Worm (Caenorhabditis elegans) whole organism, dauer: Measurements from ENCODE around the gene sma-4.

ENCODE experiments used
- unc-62 ChIP-seq: sonication (generic microtip); optimal IDR thresholded peaks from 2 replicates; lab custom pipeline; 2017; ENCODE audit warnings: missing biosample characterization, missing genetic modification reagents, missing genetic modification characterization

sma-4 gene

DNA sequence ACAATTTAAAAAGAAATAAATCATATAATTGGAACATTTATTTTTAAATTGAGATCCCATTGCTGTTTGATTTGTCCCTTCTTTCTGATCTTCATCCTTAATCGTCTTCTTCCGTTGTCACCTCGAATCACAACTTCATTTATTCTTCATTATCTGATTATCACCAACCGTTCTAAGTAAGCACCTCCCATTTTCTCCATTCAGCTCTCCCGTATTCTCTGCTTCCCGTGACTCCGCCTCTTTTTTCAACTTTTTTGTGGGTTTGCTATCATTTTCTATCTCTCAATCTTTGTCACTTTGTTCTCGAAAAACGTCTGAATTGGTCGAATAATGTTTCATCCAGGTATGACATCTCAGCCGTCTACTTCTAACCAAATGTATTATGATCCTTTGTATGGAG lies at the start of gene sma-4:
sma-4 (plus strand) TSS at position 301 of the 400 bp plus-strand sequence.
- TF ChIP-seq unc-62, result no peak

DNA sequence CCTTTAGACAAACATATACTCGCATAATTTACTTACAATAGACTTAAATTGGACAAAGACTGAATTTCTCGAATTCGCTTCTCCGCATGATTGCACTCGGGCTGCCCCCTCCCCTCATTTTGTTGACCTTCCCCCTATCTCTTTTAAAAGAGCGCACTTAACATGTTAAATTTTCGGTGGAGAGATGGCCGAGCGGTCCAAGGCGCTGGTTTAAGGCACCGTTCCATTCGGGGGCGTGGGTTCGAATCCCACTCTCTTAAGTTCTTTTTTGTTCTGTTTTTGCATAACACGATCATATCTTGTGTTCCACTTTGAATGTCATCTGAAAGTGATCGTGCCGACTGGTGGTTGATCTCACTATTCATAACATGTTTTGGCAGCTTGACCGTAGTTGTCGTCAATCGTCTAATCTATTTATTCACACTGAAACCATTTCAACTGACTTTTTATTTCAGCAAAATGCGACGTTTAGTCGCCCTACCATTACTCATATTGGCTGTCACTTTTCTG lies 46.3 kb upstream of the sma-4 start, which contains the start of gene cutl-23:
cutl-23 (plus strand) TSS at position 460 of the 510 bp plus-strand sequence.
- TF ChIP-seq unc-62, result no peak

DNA sequence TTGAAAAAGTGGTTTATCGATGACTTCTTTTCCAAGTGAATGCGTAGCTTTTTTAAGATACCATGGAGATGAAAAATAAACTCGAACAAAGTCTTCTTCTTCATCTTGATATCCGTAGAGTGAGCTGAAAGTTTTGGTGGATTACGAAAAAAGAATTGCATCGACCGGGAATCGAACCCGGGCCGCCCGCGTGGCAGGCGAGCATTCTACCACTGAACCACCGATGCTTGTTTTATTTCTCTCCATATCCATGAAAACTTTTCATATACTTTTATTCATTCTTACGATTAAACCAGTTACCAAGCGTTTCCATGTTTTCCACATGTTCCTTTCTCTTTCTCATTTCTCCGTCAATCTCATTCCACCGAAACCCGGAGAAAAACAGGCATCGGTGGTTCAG lies 34.0 kb upstream of the sma-4 start:
- no peak for TF ChIP-seq unc-62

DNA sequence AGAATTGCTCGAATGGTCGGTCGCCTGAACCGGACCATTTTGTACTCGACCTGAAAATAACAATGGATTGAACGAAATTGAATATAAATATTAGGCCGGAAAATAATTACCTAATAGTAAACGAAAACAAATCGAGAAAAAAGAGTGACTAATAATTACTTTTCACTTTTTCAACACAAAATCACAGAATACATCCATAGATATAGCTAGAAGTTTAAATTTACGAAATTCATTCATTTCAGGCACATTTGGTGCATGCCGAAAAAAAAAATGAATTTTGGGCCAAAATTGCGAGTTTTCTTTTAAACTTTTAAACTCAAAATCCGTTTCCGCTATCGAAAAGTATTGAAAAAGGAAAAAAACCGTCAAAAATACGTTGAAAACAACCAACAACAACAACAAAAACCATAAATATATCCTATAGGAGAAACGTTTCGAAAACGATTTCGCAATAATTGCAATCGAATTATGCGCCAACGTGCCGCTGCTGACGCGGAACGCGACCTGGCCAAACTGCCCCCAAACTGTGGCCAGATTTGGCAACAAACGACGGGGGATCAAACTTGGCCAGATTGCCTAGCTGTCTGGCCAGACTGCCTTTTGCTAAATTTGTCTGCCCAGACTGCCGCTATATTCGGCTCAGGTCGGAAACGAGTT lies 30.6 kb upstream of the sma-4 start, which contains the start of gene Y37B11A.3:
Y37B11A.3 (minus strand) TSS at position 51 of the 657 bp plus-strand sequence.
- no peak for TF ChIP-seq unc-62

DNA sequence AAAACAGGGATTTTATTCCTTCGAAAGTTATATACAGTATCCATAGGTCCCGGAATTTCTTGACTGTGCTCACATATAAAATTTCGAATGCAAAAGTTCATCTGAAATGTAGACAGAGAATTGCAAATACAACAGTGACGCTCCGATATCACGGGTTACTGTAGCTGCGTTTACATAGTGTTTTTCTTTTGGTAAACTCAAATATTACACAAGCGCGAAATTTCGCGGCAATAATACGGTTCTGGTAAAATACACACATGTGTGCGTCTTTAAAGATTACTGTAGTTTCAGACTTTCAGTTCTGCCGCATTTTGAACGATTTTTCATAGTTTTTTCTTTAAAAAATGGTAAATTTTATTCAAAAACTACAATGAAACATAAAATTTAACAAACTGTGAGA lies 25.5 kb upstream of the sma-4 start, which contains the start of gene rev-3:
rev-3 (minus strand) TSS at position 101 of the 400 bp plus-strand sequence.
- TF ChIP-seq unc-62, result no peak

DNA sequence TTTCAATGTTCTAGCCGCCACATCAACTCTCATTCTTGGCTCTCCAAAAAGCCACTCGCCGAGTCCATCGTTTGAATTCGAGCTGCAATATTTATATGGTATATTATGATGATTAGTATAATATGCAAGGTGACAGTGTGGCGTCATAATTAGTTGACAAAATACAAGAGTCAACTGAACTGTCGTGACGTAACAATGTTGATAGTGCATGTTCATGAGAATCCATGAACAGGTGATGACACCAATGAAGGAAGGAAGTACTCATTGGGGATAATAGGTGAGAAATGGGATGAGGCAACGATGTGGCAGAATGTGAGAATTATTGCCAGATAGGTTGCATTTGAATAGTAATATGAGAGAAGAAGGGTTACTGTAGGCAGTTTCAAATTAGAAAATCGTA lies 21.1 kb upstream of the sma-4 start:
- no peak for TF ChIP-seq unc-62

DNA sequence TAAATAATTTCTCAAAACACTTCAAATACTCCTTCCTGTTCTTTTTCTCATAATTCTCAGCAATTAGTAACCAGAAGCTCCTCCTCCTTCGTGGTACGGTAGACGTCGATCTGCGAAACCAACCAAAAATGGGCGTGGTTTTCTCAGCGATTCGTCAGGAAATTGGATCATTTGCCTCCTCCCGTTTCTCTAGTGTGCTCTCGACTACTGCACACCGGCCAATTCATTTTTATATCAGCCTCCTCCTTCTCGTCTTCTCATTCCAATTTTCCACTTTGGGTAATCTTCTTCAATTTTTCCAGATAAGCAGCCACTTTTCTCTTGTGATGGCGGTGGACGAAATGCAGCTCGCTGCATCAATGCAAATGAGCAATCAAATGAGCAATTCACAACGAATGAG lies 17.3 kb upstream of the sma-4 start, which contains the start of gene ceh-10:
ceh-10 (plus strand) TSS at position 301 of the 400 bp plus-strand sequence.
- no peak for TF ChIP-seq unc-62

DNA sequence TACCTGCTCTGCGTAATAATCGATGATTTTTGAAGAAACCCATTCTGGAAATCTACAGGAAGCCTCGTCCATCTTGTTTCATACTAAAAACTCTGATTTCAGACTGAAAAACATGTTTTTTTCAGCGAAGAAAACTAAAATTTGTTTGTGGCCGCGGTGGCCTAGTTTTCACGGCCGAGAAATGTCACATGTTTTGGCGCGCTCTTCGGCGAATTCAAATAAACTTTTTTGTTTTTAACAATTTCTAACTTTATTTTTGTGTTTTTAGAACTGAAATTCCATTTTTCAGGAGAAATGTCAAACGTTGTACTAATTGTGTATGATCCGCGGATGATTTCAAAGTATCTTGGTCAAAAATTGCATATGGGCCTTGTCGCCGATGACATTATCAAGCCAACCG lies 13.1 kb upstream of the sma-4 start, which contains the start of the genes polq-1 and him-10:
polq-1 (minus strand) TSS at position 190 of the 400 bp plus-strand sequence.
him-10 (plus strand) TSS at position 290 of the 400 bp plus-strand sequence.
- TF ChIP-seq unc-62, result no peak

DNA sequence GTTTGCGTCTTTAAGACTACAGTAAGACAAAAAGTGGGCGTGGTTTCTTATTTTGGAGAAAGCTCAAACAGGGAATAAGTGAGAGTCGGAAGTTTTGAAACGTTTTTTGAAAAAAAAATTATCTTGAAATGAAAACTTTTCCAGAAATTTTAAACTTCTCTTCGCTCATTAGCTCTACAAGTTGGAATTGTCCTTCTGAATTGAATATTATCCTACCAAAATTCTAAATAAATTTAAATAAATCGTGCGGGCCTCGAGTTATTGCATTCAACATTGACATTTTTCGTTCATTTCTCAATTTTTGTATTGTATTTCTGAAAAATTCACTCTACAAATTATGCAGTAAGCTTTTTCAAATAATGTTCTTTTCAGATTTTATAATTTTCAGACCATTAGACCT lies 10.8 kb upstream of the sma-4 start, which contains the start of gene R12B2.3:
R12B2.3 (plus strand) TSS at position 301 of the 400 bp plus-strand sequence.
- TF ChIP-seq unc-62, result no peak

DNA sequence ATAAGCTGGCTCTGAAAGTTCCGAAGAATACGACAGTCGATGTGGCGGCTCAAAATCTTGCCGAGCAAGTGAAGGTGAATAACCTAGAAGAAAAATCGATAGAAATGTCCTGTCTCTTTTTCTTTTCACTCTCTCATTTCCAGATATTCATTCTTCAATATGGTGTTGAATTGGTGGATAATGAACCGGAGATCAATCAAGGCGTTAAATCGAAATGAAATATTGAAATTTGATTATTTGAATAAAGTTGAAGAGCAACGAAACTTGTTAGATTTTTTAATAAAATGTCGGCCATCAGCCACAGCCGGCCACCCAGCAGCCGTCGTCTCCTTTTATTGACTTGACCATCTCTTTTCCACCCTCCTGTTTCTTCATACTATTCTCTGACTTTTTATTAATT lies 9.3 kb upstream of the sma-4 start, which contains the start of gene R12B2.2:
R12B2.2 (plus strand) TSS at position 301 of the 400 bp plus-strand sequence.
- TF ChIP-seq unc-62, result no peak

DNA sequence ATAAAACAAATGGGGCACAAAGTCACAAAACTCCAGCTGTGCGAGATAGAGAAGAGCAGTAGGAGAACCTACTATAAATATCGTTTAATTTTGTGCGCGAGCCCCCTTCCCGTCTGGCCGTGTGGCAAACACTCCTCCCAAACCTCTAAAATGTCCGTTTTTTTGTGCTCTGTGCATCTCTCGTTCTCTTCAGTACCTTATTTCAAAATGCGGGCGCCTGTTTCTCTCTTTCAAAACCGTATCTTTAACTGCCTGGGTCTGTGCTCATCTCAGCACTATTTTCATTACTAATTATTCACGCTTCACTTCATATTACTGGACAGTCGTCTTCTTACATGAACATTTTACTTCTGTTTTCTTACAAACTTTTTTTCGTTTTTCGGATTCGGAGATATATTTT lies 6.0 kb upstream of the sma-4 start:
- no peak for TF ChIP-seq unc-62

DNA sequence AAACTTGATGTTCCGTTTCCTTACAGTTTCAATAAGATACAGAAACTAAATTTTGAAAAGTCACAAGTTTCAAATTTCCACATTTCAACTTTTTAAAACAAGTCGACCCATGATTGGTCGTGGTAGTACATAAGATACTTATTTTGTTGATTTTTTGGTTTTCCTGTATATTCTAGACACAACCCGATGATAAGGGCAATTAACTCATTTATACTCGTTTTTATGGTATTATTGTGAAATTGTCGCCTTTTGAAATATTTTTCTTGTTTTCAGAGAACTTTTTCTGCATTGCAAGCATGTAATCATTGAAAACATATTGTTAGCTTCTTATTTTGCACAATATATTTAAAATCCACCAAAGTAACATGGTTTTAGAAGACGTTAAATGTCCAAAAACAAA lies 4.1 kb upstream of the sma-4 start:
- TF ChIP-seq unc-62, result no peak

DNA sequence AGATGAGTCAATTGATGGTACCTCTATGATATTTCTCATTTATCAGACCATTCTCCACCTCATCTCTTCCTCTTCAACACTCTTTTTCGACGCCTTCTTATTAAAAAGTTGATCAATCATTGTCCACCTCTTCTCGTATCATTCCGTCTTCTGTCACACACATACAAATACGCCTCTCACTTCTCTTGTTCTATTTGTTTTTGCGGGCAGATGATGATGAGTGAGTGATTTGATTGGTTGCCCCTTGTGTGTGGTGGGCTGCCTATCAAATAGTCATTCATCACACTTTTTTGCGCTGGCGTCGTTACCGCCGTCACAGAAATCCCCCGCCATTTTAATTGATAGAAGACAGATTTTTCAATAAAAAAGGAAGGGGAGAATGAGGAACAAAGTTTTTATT lies 3.4 kb upstream of the sma-4 start:
- TF ChIP-seq unc-62, result no peak

DNA sequence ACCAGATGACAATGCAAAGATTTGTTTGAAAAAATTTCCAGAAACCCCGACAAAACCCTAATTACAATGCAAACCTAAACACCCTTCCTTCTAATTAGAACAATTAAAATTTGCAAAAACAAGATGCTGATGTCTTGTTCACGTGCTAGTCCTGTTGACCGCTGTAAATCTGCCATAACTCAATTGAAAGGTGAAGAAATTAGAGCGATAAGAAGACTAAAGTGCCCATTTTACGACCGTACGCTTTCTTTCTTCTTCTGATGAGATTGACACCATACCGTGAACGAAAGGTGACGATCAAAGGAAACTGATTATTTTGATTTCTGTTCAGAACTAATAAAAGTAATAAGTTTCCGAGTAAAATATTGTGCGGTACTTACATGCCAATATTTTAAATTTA lies 2.5 kb upstream of the sma-4 start:
- no peak for TF ChIP-seq unc-62

DNA sequence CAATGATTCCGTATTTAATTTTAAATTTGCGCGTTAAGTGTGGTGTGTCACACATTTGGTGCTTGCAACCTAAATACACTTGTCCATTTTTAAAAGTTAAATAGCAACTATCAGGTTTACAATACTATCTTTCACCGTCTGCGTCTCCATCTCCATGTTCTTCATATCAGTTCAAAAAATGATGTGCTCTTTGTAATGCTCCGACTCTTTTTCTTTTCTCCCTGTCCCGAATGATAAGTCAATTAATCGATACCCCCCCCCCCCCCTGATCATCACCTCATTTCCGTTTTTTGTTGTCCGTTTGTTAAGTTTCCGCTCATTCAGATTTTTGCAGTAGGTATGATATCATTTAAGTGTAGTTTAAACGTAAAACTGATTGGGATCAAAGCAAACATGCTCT lies 1.9 kb upstream of the sma-4 start:
- TF ChIP-seq unc-62, result no peak

DNA sequence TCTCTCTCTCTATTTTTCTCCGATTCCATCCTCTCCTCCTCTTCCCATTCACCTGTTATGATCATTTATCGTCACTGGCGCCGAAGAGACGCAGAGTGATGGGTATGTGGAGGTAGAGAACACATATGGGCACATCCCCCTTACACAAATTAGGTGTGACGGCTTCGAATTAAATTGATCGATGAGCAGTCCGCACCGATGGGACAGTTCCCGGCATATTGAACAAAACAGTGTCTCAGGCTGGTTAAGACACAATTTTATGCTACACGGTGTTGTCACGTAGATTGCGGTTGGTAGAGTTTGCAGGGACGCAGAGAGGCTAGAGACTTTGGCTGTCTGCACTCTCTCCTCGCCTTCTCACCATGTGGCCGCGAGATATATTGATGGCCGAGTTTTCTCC lies 1.2 kb upstream of the sma-4 start, which contains the start of gene R12B2.7:
R12B2.7 (plus strand) TSS at position 247 of the 400 bp plus-strand sequence.
- no peak for TF ChIP-seq unc-62

DNA sequence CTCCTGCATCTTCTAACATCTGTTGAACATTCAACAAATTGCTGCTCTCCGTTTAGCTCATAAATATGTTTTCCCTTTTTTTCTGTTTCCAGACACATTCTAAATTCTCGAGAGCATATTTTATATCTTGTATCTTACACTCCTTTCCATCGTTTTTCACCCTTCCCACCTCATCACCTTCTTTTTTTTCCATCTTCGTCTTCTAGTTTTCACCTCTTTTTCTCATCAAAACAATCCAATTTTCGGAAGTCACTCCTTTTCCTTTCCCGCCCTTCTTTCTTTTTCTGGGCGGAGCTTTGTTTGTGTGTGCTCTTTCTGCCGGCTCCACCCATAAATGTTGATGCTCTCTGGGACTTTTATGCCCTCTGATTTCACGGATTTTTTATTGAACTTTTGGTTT lies 6.8 kb downstream of the sma-4 start:
- TF ChIP-seq unc-62, result no peak

DNA sequence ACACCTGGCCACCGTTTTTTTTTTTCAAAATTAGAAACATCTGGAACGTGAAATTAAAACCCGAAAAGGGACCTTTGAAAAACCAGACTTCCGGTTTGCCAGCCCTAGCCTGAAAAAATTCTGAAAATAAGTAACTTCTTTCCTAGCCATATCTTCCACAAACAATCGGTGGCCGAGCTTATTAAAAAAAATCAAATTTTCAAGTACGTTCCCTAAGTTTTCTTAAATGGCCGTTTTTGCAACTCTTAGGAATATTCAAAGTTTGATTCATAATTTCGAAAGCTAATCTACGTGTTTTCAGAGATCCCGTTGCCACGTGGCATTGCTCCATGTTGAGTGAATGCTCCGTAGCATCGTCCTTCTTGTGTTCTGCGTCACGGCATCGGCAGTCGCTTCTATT lies 7.6 kb downstream of the sma-4 start, which contains the start of gene R12B2.8:
R12B2.8 (plus strand) TSS at position 301 of the 400 bp plus-strand sequence.
- no peak for TF ChIP-seq unc-62
